Fruit fly (Drosophila melanogaster): Measurements from ENCODE around the gene CG4318.

CG4318 gene

dm6 chrX:13154783-13155182, at the start of gene CG4318, which contains the start of gene CG4332 (continued):
- no peak for TF ChIP-seq Hsf (GFP tag; optimal IDR thresholded peaks at IDR 0.05)
- no peak for TF ChIP-seq CG17359 (tag; optimal IDR thresholded peaks at IDR 0.05)
- TF ChIP-seq eyg (GFP tag; optimal IDR thresholded peaks at IDR 0.05): no peak
- TF ChIP-seq CG6175 (GFP tag; IDR thresholded peaks at IDR 0.05): no peak
- peak; percentile 87 for TF ChIP-seq MBD-R2 (GFP tag; IDR thresholded peaks at IDR 0.05)
- TF ChIP-seq tgo (GFP tag; IDR thresholded peaks at IDR 0.05): no peak
- no peak for TF ChIP-seq gt (GFP tag; IDR thresholded peaks at IDR 0.05)

dm6 chrX:13202162-13202561, 47.4 kb upstream of the CG4318 start, which contains the start of gene CG44437:
TSS of gene CG44437 (minus strand) at chrX:13202262.
- TF ChIP-seq cato (GFP tag; optimal IDR thresholded peaks at IDR 0.05; ENCODE audit: borderline replicate concordance): no peak
- TF ChIP-seq usp (GFP tag; optimal IDR thresholded peaks at IDR 0.05): no peak
- no peak for TF ChIP-seq Doc3 (GFP tag; IDR thresholded peaks at IDR 0.05; ENCODE audit: partially characterized antibody)
- TF ChIP-seq CG7357 (GFP tag; IDR thresholded peaks at IDR 0.05): no peak
- no peak for TF ChIP-seq p53 (GFP tag; optimal IDR thresholded peaks at IDR 0.05)
- no peak for TF ChIP-seq CG12299 (tag; optimal IDR thresholded peaks at IDR 0.05)
- TF ChIP-seq Nf-YB (GFP tag; optimal IDR thresholded peaks at IDR 0.05): no peak
- no peak for TF ChIP-seq kni (GFP tag; optimal IDR thresholded peaks at IDR 0.05)
- TF ChIP-seq cwo (GFP tag; optimal IDR thresholded peaks at IDR 0.05): no peak
- TF ChIP-seq CG16815 (GFP tag; optimal IDR thresholded peaks at IDR 0.05): no peak
- no peak for TF ChIP-seq CG12659 (GFP tag; optimal IDR thresholded peaks at IDR 0.05)
- TF ChIP-seq CG8944 (GFP tag; optimal IDR thresholded peaks at IDR 0.05): no peak
- no peak for TF ChIP-seq mam (GFP tag; optimal IDR thresholded peaks at IDR 0.05)
- no peak for TF ChIP-seq kay (GFP tag; optimal IDR thresholded peaks at IDR 0.05)
- no peak for TF ChIP-seq caup (GFP tag; optimal IDR thresholded peaks at IDR 0.05; ENCODE audit: severe bottlenecking)
- TF ChIP-seq pfk (GFP tag; optimal IDR thresholded peaks at IDR 0.05): no peak
- TF ChIP-seq shn (GFP tag; optimal IDR thresholded peaks at IDR 0.05): no peak
- no peak for TF ChIP-seq CG2875 (GFP tag; optimal IDR thresholded peaks at IDR 0.05)
- TF ChIP-seq nerfin-1 (tag; optimal IDR thresholded peaks at IDR 0.05): no peak
- no peak for TF ChIP-seq Rx (GFP tag; IDR thresholded peaks at IDR 0.05)

dm6 chrX:13194249-13194648, 39.5 kb upstream of the CG4318 start, which contains the start of gene Coq5:
TSS of gene Coq5 (minus strand) at chrX:13194551.
- no peak for TF ChIP-seq Xbp1 (GFP tag; optimal IDR thresholded peaks at IDR 0.05)
- no peak for TF ChIP-seq Spps (tag; optimal IDR thresholded peaks at IDR 0.05)
- 0 out of 3 replicates have a peak, but pooled peaks have one; percentile 11 for TF ChIP-seq CG14860 (GFP tag; IDR thresholded peaks at IDR 0.05; ENCODE audit: partially characterized antibody)
- no peak for TF ChIP-seq CG17829 (tag; optimal IDR thresholded peaks at IDR 0.05)
- peak; percentile 54; the same call in 2 of the 3 replicates for TF ChIP-seq HLH4C (GFP tag; IDR thresholded peaks at IDR 0.05; ENCODE audit: partially characterized antibody)
- TF ChIP-seq Pdp1 (GFP tag; optimal IDR thresholded peaks at IDR 0.05): peak in 1 of 2 experiments; percentile 61
- no peak for TF ChIP-seq jing (GFP tag; optimal IDR thresholded peaks at IDR 0.05)
- TF ChIP-seq CG9215 (GFP tag; IDR thresholded peaks at IDR 0.05): no peak
- TF ChIP-seq Optix (GFP tag; IDR thresholded peaks at IDR 0.05): no peak
- TF ChIP-seq otp (GFP tag; IDR thresholded peaks at IDR 0.05): no peak
- TF ChIP-seq CG31365 (tag; optimal IDR thresholded peaks at IDR 0.05): no peak
- no peak for TF ChIP-seq Drgx (GFP tag; IDR thresholded peaks at IDR 0.05)
- no peak for TF ChIP-seq en (GFP tag; optimal IDR thresholded peaks at IDR 0.05)
- TF ChIP-seq B-H1 (GFP tag; IDR thresholded peaks at IDR 0.05): no peak
- TF ChIP-seq toy (GFP tag; IDR thresholded peaks at IDR 0.05): no peak
- TF ChIP-seq Rx (GFP tag; IDR thresholded peaks at IDR 0.05): no peak
- TF ChIP-seq CG14014 (GFP tag; IDR thresholded peaks at IDR 0.05): no peak
- peak; percentile 76 for TF ChIP-seq Dp (GFP tag; optimal IDR thresholded peaks at IDR 0.05)
- no peak for TF ChIP-seq CG14710 (tag; optimal IDR thresholded peaks at IDR 0.05)
- peak; percentile 17 for TF ChIP-seq pzg (GFP tag; optimal IDR thresholded peaks at IDR 0.05)
- no peak for TF ChIP-seq Camta (GFP tag; optimal IDR thresholded peaks at IDR 0.05)
- no peak for TF ChIP-seq CG6683 (GFP tag; optimal IDR thresholded peaks at IDR 0.05)
- no peak for TF ChIP-seq lov (optimal IDR thresholded peaks at IDR 0.05)
- no peak for TF ChIP-seq lov (GFP tag; IDR thresholded peaks at IDR 0.05)
